Worm (Caenorhabditis elegans) whole organism, early embryonic: Measurements from ENCODE around the gene clp-9.

Experiments
- ama-1 ChIP-seq: fragments of 150-350 bp; optimal IDR thresholded peaks from 2 replicates; lab custom pipeline; 2014
- ceh-13 ChIP-seq: fragments of 200-800 bp; sonication (Bioruptor generic); optimal IDR thresholded peaks from 2 replicates; lab custom pipeline; 2018; ENCODE audit warnings: mild to moderate bottlenecking, missing genetic modification characterization, missing compliant biosample characterization
- ceh-36 ChIP-seq: sonication (generic microtip); optimal IDR thresholded peaks from 2 replicates; lab custom pipeline; 2016; ENCODE audit warnings: missing genetic modification characterization, inconsistent platforms, missing compliant biosample characterization
- flt-1 ChIP-seq: fragments of 200-800 bp; sonication (Bioruptor generic); IDR thresholded peaks from 2 replicates; pipeline ENCODE4 v1.3.6; 2022; ENCODE audit warnings: missing genetic modification characterization, missing compliant biosample characterization
- hmbx-1 ChIP-seq: sonication (generic microtip); optimal IDR thresholded peaks from 2 replicates; lab custom pipeline; 2016; ENCODE audit warnings: mild to moderate bottlenecking, missing genetic modification characterization, missing compliant biosample characterization
- pes-1 ChIP-seq: fragments of 200-800 bp; sonication (Bioruptor generic); IDR thresholded peaks from 2 replicates; pipeline ENCODE4 v1.3.6; 2022; ENCODE audit warnings: missing genetic modification reagents, missing genetic modification characterization, missing compliant biosample characterization
- tbx-11 ChIP-seq: fragments of 200-800 bp; sonication (Bioruptor generic); IDR thresholded peaks from 2 replicates; pipeline ENCODE4 v1.3.6; 2022; ENCODE audit warnings: missing genetic modification characterization, missing compliant biosample characterization
- tra-4 ChIP-seq: sonication (generic microtip); optimal IDR thresholded peaks from 2 replicates; lab custom pipeline; 2017; ENCODE audit warnings: missing genetic modification characterization, missing compliant biosample characterization

DNA sequence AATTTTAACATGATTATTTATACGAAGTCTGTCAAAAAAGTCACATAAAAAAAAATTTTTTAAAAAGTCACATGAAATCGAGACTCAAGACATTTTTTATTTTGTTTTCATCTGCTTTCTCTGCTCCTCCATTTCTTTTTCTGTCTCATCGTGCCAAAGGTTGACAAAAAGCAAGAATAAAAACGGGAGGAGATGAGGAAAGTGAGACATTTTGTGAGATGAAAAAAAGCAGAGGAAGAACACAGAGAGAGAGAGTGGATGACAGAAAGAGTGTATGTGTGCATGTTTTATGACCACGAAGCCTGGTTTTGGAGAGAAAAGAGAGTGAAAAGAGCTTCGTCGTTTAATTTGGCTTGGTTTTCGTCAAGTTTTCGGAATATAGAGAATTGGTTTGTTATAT, 32.0 kb downstream of the clp-9 start:
- TF ChIP-seq ama-1 (lab: Kevin White, UChicago) = no peak
- TF ChIP-seq tbx-11 = no peak
- no peak for TF ChIP-seq pes-1 (GFP tag; lab: Robert Waterston, UW)
- TF ChIP-seq ceh-36 (tag; lab: Kevin White, UChicago) = no peak
- TF ChIP-seq flt-1 (GFP tag; lab: Robert Waterston, UW) = no peak
- TF ChIP-seq hmbx-1 (tag; lab: Kevin White, UChicago) = no peak
- TF ChIP-seq ceh-13 = no peak
- TF ChIP-seq tra-4 (tag; lab: Kevin White, UChicago) = no peak
